Worm (Caenorhabditis elegans) whole organism, L3 larva: ENCODE measurements around the gene nhr-30.

ENCODE experiments used
- ama-1 ChIP-seq: fragments of 150-350 bp; optimal IDR thresholded peaks from 2 replicates; lab custom pipeline; 2018
- ceh-28 ChIP-seq: fragments of 150-350 bp; optimal IDR thresholded peaks from 2 replicates; lab custom pipeline; 2014; ENCODE audit warnings: missing biosample characterization, missing genetic modification reagents, missing genetic modification characterization
- fkh-2 ChIP-seq: fragments of 150-350 bp; optimal IDR thresholded peaks from 2 replicates; lab custom pipeline; 2014; ENCODE audit warnings: missing biosample characterization, missing genetic modification reagents, missing genetic modification characterization
- jun-1 ChIP-seq: fragments of 150-350 bp; optimal IDR thresholded peaks from 2 replicates; lab custom pipeline; 2014; ENCODE audit warnings: missing biosample characterization, missing genetic modification reagents, missing genetic modification characterization
- lin-15B ChIP-seq: fragments of 150-350 bp; optimal IDR thresholded peaks from 2 replicates; lab custom pipeline; 2014; ENCODE audit warnings: missing biosample characterization, missing genetic modification characterization
- lsy-12 ChIP-seq: sonication (generic microtip); optimal IDR thresholded peaks from 2 replicates; lab custom pipeline; 2016; ENCODE audit warnings: mild to moderate bottlenecking, missing genetic modification characterization, missing compliant biosample characterization
- mml-1 ChIP-seq: fragments of 150-350 bp; sonication (generic microtip); optimal IDR thresholded peaks from 3 replicates; lab custom pipeline; 2014; ENCODE audit warnings: missing biosample characterization, missing genetic modification characterization
- nfya-1 ChIP-seq: sonication (generic microtip); optimal IDR thresholded peaks from 2 replicates; lab custom pipeline; 2017; ENCODE audit warnings: missing genetic modification characterization, mild to moderate bottlenecking, missing compliant biosample characterization, antibody characterized with exemption, moderate library complexity; ENCODE audit not compliant: insufficient read depth
- nhr-11 ChIP-seq: fragments of 150-350 bp; optimal IDR thresholded peaks from 2 replicates; lab custom pipeline; 2014; ENCODE audit warnings: missing biosample characterization, missing genetic modification characterization
- nhr-12 ChIP-seq: fragments of 150-350 bp; optimal IDR thresholded peaks from 2 replicates; lab custom pipeline; 2014; ENCODE audit warnings: missing biosample characterization, missing genetic modification characterization
- nhr-67 ChIP-seq: fragments of 150-350 bp; optimal IDR thresholded peaks from 2 replicates; lab custom pipeline; 2014; ENCODE audit warnings: missing biosample characterization, missing genetic modification characterization
- sea-2 ChIP-seq: fragments of 150-350 bp; sonication (generic microtip); optimal IDR thresholded peaks from 4 replicates; lab custom pipeline; 2014; ENCODE audit warnings: missing biosample characterization, missing genetic modification reagents, missing genetic modification characterization
- tbx-2 ChIP-seq: sonication (generic microtip); optimal IDR thresholded peaks from 2 replicates; lab custom pipeline; 2016; ENCODE audit warnings: mild to moderate bottlenecking, missing genetic modification characterization, missing compliant biosample characterization
- unc-39 ChIP-seq: sonication (generic microtip); optimal IDR thresholded peaks from 4 replicates; lab custom pipeline; 2017; ENCODE audit warnings: missing biosample characterization, missing genetic modification characterization
- unc-62 ChIP-seq: fragments of 150-350 bp; sonication (generic microtip); optimal IDR thresholded peaks from 4 replicates; lab custom pipeline; 2014; ENCODE audit warnings: missing biosample characterization, missing genetic modification reagents, missing genetic modification characterization
- ztf-11 ChIP-seq: fragments of 150-350 bp; optimal IDR thresholded peaks from 2 replicates; lab custom pipeline; 2014; ENCODE audit warnings: missing biosample characterization, missing genetic modification characterization

nhr-30 gene

ce11 chrV:9095613-9096317 lies 50.8 kb downstream of the nhr-30 start, which contains the start of gene F21C10.10 (continued):
- no peak for TF ChIP-seq nhr-12
- no peak for TF ChIP-seq lin-15B
- TF ChIP-seq tbx-2 = peak; percentile 57
- TF ChIP-seq mml-1 (tag; lab: Kevin White, UChicago) = peak; percentile 82
- TF ChIP-seq lsy-12 (tag; lab: Kevin White, UChicago) = peak; percentile 41
- no peak for TF ChIP-seq nhr-67 (tag; lab: Kevin White, UChicago)
- peak; percentile 91 for TF ChIP-seq jun-1 (tag; lab: Kevin White, UChicago)
- TF ChIP-seq ama-1 (lab: Kevin White, UChicago) = no peak
- TF ChIP-seq nfya-1 (tag; lab: Kevin White, UChicago) = peak; percentile 85
- no peak for TF ChIP-seq fkh-2 (tag; lab: Kevin White, UChicago)
- peak; percentile 33 for TF ChIP-seq nhr-11 (tag; lab: Kevin White, UChicago)
- no peak for TF ChIP-seq unc-39 (tag; lab: Kevin White, UChicago)
- TF ChIP-seq ceh-28 (tag; lab: Kevin White, UChicago) = peak; percentile 80
- TF ChIP-seq unc-62 = peak; percentile 47
- TF ChIP-seq ztf-11 = no peak
- no peak for TF ChIP-seq sea-2 (GFP tag; lab: Kevin White, UChicago)
- TF ChIP-seq, all 47 proteins: peak for 27
